Fruit fly (Drosophila melanogaster): Measurements from ENCODE around the gene rg.

Gene rg

dm6 chrX:5085964-5086707, 577 bp downstream of the rg start (continued):
- peak; percentile 39 for TF ChIP-seq CG12659 (GFP tag; optimal IDR thresholded peaks at IDR 0.05)
- TF ChIP-seq ab (GFP tag; optimal IDR thresholded peaks at IDR 0.05) = no peak
- TF ChIP-seq sug (tag; optimal IDR thresholded peaks at IDR 0.05) = no peak

- TF ChIP-seq Deaf1 (tag; optimal IDR thresholded peaks at IDR 0.05) = peak; percentile 41
- peak; percentile 50 for TF ChIP-seq CG12104 (GFP tag; optimal IDR thresholded peaks at IDR 0.05)
- no peak for TF ChIP-seq ham (GFP tag; IDR thresholded peaks at IDR 0.05)
- TF ChIP-seq CG4707 (GFP tag; optimal IDR thresholded peaks at IDR 0.05) = no peak
- peak; percentile 49 for TF ChIP-seq dmrt11E (tag; optimal IDR thresholded peaks at IDR 0.05)
- peak; percentile 35; the same call in 1 of the 2 replicates for TF ChIP-seq esg (GFP tag; conservative IDR thresholded peaks at IDR 0.05)
- peak; percentile 26; the same call in 1 of the 2 replicates for TF ChIP-seq ranshi (GFP tag; IDR thresholded peaks at IDR 0.05)
- TF ChIP-seq CG1647 (GFP tag; optimal IDR thresholded peaks at IDR 0.05) = no peak
- peak; percentile 35 to 46 for TF ChIP-seq chif (GFP tag; optimal IDR thresholded peaks at IDR 0.05)
- TF ChIP-seq CG4854 (GFP tag; optimal IDR thresholded peaks at IDR 0.05) = no peak
- no peak for TF ChIP-seq Mad (GFP tag; optimal IDR thresholded peaks at IDR 0.05)
- peak; percentile 10 for TF ChIP-seq CG6654 (GFP tag; optimal IDR thresholded peaks at IDR 0.05)
- TF ChIP-seq prd (optimal IDR thresholded peaks at IDR 0.05) = no peak
- peak; percentile 36; the same call in 1 of the 3 replicates for TF ChIP-seq prd (GFP tag; IDR thresholded peaks at IDR 0.05)
- peak; percentile 57 to 63 for TF ChIP-seq dpn (GFP tag; optimal IDR thresholded peaks at IDR 0.05)
- no peak for TF ChIP-seq so (GFP tag; IDR thresholded peaks at IDR 0.05)
- TF ChIP-seq CG18619 (GFP tag; optimal IDR thresholded peaks at IDR 0.05) = peak; percentile 52
- no peak for TF ChIP-seq CkIIα-i1 (GFP tag; IDR thresholded peaks at IDR 0.05)
- TF ChIP-seq gfzf (GFP tag; optimal IDR thresholded peaks at IDR 0.05) = no peak
- TF ChIP-seq Dbx (GFP tag; IDR thresholded peaks at IDR 0.05) = peak; percentile 38; the same call in 1 of the 3 replicates
- TF ChIP-seq ttk (GFP tag; IDR thresholded peaks at IDR 0.05) = no peak
- TF ChIP-seq CG17612 (GFP tag; IDR thresholded peaks at IDR 0.05) = no peak
- peak; percentile 26 for TF ChIP-seq scrt (GFP tag; optimal IDR thresholded peaks at IDR 0.05)
- TF ChIP-seq pfk (GFP tag; optimal IDR thresholded peaks at IDR 0.05) = no peak
- TF ChIP-seq Sry-β (GFP tag; optimal IDR thresholded peaks at IDR 0.05) = no peak
- no peak for TF ChIP-seq p53 (GFP tag; optimal IDR thresholded peaks at IDR 0.05)
- peak; percentile 20 for TF ChIP-seq CG12236 (GFP tag; optimal IDR thresholded peaks at IDR 0.05)
- TF ChIP-seq CG16863 (GFP tag; optimal IDR thresholded peaks at IDR 0.05) = peak; percentile 57
- TF ChIP-seq CG11093 (GFP tag; IDR thresholded peaks at IDR 0.05) = no peak
- TF ChIP-seq Sin3A (optimal IDR thresholded peaks at IDR 0.05) = no peak
- TF ChIP-seq Tbp (GFP tag; optimal IDR thresholded peaks at IDR 0.05) = no peak
- no peak for TF ChIP-seq CG5245 (GFP tag; optimal IDR thresholded peaks at IDR 0.05)
- peak; percentile 47 for TF ChIP-seq az2 (GFP tag; optimal IDR thresholded peaks at IDR 0.05)
- no peak for TF ChIP-seq kay (GFP tag; optimal IDR thresholded peaks at IDR 0.05)
- TF ChIP-seq pita (GFP tag; optimal IDR thresholded peaks at IDR 0.05) = no peak
- TF ChIP-seq Ada2b (GFP tag; IDR thresholded peaks at IDR 0.05) = peak; percentile 15; the same call in 1 of the 2 replicates
- TF ChIP-seq CG3847 (GFP tag; IDR thresholded peaks at IDR 0.05) = peak; percentile 35; the same call in 1 of the 2 replicates
- no peak for TF ChIP-seq Lim3 (GFP tag; IDR thresholded peaks at IDR 0.05)
- peak; percentile 71 for TF ChIP-seq CG8924 (tag; optimal IDR thresholded peaks at IDR 0.05)
- no peak for TF ChIP-seq cas (GFP tag; IDR thresholded peaks at IDR 0.05)
- TF ChIP-seq otp (GFP tag; IDR thresholded peaks at IDR 0.05) = no peak
- TF ChIP-seq peb (GFP tag; IDR thresholded peaks at IDR 0.05) = no peak
- TF ChIP-seq Camta (GFP tag; optimal IDR thresholded peaks at IDR 0.05) = peak; percentile 16
- no peak for TF ChIP-seq CG11247 (GFP tag; IDR thresholded peaks at IDR 0.05)
- TF ChIP-seq sob (GFP tag; IDR thresholded peaks at IDR 0.05) = no peak
These were observed 1.4 kb downstream of the rg start for dm6 chrX:5086724-5087660.

Measured in whole organism, embryonic.